Fruit fly (Drosophila melanogaster) whole organism, embryonic: ENCODE measurements around the gene CG12546.
A peak's percentile ranks its signal among the peaks of the same experiment; 100 is the strongest.

Experiments
- Adf1 ChIP-seq: fragments of 200-800 bp; sonication (Bioruptor generic); IDR thresholded peaks from 2 replicates; pipeline ENCODE4 v1.3.6; 2022; ENCODE audit warnings: missing biosample characterization, missing genetic modification characterization
- CG10543 ChIP-seq: fragments of 200-800 bp; sonication (Bioruptor generic); optimal IDR thresholded peaks from 3 replicates; lab custom pipeline; 2017; ENCODE audit warnings: missing biosample characterization, mild to moderate bottlenecking, missing genetic modification characterization, moderate library complexity
- CG13894 ChIP-seq: fragments of 200-800 bp; sonication (Bioruptor generic); optimal IDR thresholded peaks from 3 replicates; lab custom pipeline; 2018; ENCODE audit warnings: missing biosample characterization, mild to moderate bottlenecking, missing genetic modification characterization, moderate library complexity
- CG15011 ChIP-seq: fragments of 200-800 bp; sonication (Bioruptor generic); optimal IDR thresholded peaks from 3 replicates; lab custom pipeline; 2018; ENCODE audit warnings: missing biosample characterization, mild to moderate bottlenecking, missing genetic modification characterization
- CG16813 ChIP-seq: fragments of 200-800 bp; sonication (Bioruptor generic); IDR thresholded peaks from 3 replicates; pipeline ENCODE4 v1.3.6; 2022; ENCODE audit warnings: missing biosample characterization, missing genetic modification characterization; ENCODE audit not compliant: partially characterized antibody
- CG18476 ChIP-seq: fragments of 200-800 bp; sonication (Bioruptor generic); optimal IDR thresholded peaks from 2 replicates; lab custom pipeline; 2016; ENCODE audit warnings: missing biosample characterization, mild to moderate bottlenecking, missing genetic modification characterization
- CG4360 ChIP-seq: fragments of 200-800 bp; sonication (Bioruptor generic); IDR thresholded peaks from 2 replicates; pipeline ENCODE4 v1.3.6; 2022; ENCODE audit warnings: missing biosample characterization, missing genetic modification characterization
- CG4424 ChIP-seq: fragments of 200-800 bp; sonication (Bioruptor generic); optimal IDR thresholded peaks from 3 replicates; lab custom pipeline; 2016; ENCODE audit warnings: missing biosample characterization, missing genetic modification characterization
- CG4707 ChIP-seq: fragments of 200-800 bp; sonication (Bioruptor generic); optimal IDR thresholded peaks from 2 replicates; lab custom pipeline; 2018; ENCODE audit warnings: missing biosample characterization, mild to moderate bottlenecking, missing genetic modification characterization, moderate library complexity
- CG5245 ChIP-seq: fragments of 200-800 bp; sonication (Bioruptor generic); optimal IDR thresholded peaks from 3 replicates; lab custom pipeline; 2016; ENCODE audit warnings: missing biosample characterization, missing genetic modification characterization
- CG8388 ChIP-seq: fragments of 200-800 bp; sonication (Bioruptor generic); optimal IDR thresholded peaks from 2 replicates; lab custom pipeline; 2019; ENCODE audit warnings: missing biosample characterization, mild to moderate bottlenecking, missing genetic modification characterization, moderate library complexity
- CG9932 ChIP-seq: fragments of 200-800 bp; sonication (Bioruptor generic); IDR thresholded peaks from 2 replicates; pipeline ENCODE4 v1.3.6; 2022; ENCODE audit warnings: missing biosample characterization, missing genetic modification characterization
- CHES-1-like ChIP-seq: fragments of 200-800 bp; sonication (Bioruptor generic); optimal IDR thresholded peaks from 2 replicates; lab custom pipeline; 2016; ENCODE audit warnings: missing biosample characterization, missing genetic modification characterization
- D ChIP-seq, 2 experiments: fragments of 200-800 bp in 1 of 2; fragments of >200 bp in 1 of 2; sonication (Bioruptor generic) in 1 of 2; optimal IDR thresholded peaks; 2 replicates in 1 of 2; 3 replicates in 1 of 2; lab custom pipeline; 2017; ENCODE audit warnings: mild to moderate bottlenecking in 1 of 2, missing biosample characterization in 1 of 2, missing genetic modification characterization in 1 of 2, missing genetic modification reagents in 1 of 2
- Dref ChIP-seq: fragments of 200-800 bp; sonication (Bioruptor generic); IDR thresholded peaks from 2 replicates; pipeline ENCODE4 v1.3.6; 2022; ENCODE audit warnings: missing biosample characterization, missing genetic modification characterization
- Ets97D ChIP-seq: fragments of 200-800 bp; sonication (Bioruptor generic); optimal IDR thresholded peaks from 3 replicates; lab custom pipeline; 2016; ENCODE audit warnings: missing biosample characterization, missing genetic modification characterization
- Fer1 ChIP-seq: fragments of 200-800 bp; sonication (Bioruptor generic); optimal IDR thresholded peaks from 2 replicates; lab custom pipeline; 2017; ENCODE audit warnings: missing biosample characterization, mild to moderate bottlenecking, missing genetic modification characterization
- Kr ChIP-seq: fragments of 200-800 bp; sonication (Bioruptor generic); optimal IDR thresholded peaks from 2 replicates; lab custom pipeline; 2017; ENCODE audit warnings: missing biosample characterization, mild to moderate bottlenecking, missing genetic modification characterization
- Nf-YA ChIP-seq: fragments of 200-800 bp; sonication (Bioruptor generic); IDR thresholded peaks from 2 replicates; pipeline ENCODE4 v1.3.6; 2022; ENCODE audit warnings: missing biosample characterization, missing genetic modification characterization
- Rx ChIP-seq: fragments of 200-800 bp; sonication (Bioruptor generic); IDR thresholded peaks from 2 replicates; pipeline ENCODE4 v1.3.6; 2022; ENCODE audit warnings: missing biosample characterization, missing genetic modification characterization
- Six4 ChIP-seq: fragments of 200-800 bp; sonication (Bioruptor generic); optimal IDR thresholded peaks from 2 replicates; lab custom pipeline; 2016; ENCODE audit warnings: missing biosample characterization, missing genetic modification characterization
- Ssrp ChIP-seq: fragments of 200-800 bp; sonication (Bioruptor generic); optimal IDR thresholded peaks from 2 replicates; lab custom pipeline; 2018; ENCODE audit warnings: missing biosample characterization, mild to moderate bottlenecking, missing genetic modification characterization, moderate library complexity
- Tbp ChIP-seq: fragments of >200 bp; optimal IDR thresholded peaks from 2 replicates; lab custom pipeline; 2018; ENCODE audit warnings: missing biosample characterization, missing genetic modification characterization
- amos ChIP-seq: fragments of 200-800 bp; sonication (Bioruptor generic); IDR thresholded peaks from 2 replicates; pipeline ENCODE4 v1.3.6; 2022; ENCODE audit warnings: missing biosample characterization, missing genetic modification characterization; ENCODE audit not compliant: partially characterized antibody
- az2 ChIP-seq: fragments of 200-800 bp; sonication (Bioruptor generic); optimal IDR thresholded peaks from 3 replicates; lab custom pipeline; 2016; ENCODE audit warnings: missing biosample characterization, missing genetic modification characterization
- bab2 ChIP-seq: fragments of 200-800 bp; sonication (Bioruptor generic); optimal IDR thresholded peaks from 2 replicates; lab custom pipeline; 2016; ENCODE audit warnings: missing biosample characterization, missing genetic modification characterization
- bsh ChIP-seq, 2 experiments: fragments of 200-800 bp; sonication (Bioruptor generic); optimal IDR thresholded peaks; 2 replicates each; lab custom pipeline; 2017 to 2018; ENCODE audit warnings: mild to moderate bottlenecking in 2 of 2, missing biosample characterization in 2 of 2, missing genetic modification characterization in 2 of 2, moderate library complexity in 1 of 2
- cad ChIP-seq: fragments of >200 bp; optimal IDR thresholded peaks from 2 replicates; lab custom pipeline; 2017; ENCODE audit warnings: missing biosample characterization, missing genetic modification characterization
- chinmo ChIP-seq: fragments of 200-800 bp; sonication (Bioruptor generic); IDR thresholded peaks from 4 replicates; pipeline ENCODE4 v1.3.6; 2022; ENCODE audit warnings: missing biosample characterization, missing genetic modification characterization; ENCODE audit not compliant: partially characterized antibody
- emc ChIP-seq: fragments of 200-800 bp; sonication (Bioruptor generic); optimal IDR thresholded peaks from 2 replicates; lab custom pipeline; 2016; ENCODE audit warnings: missing biosample characterization, missing genetic modification characterization
- fd64A ChIP-seq: fragments of 200-800 bp; sonication (Bioruptor generic); optimal IDR thresholded peaks from 3 replicates; lab custom pipeline; 2018; ENCODE audit warnings: missing biosample characterization, mild to moderate bottlenecking, missing genetic modification characterization
- gfzf ChIP-seq: fragments of 200-800 bp; sonication (Bioruptor generic); optimal IDR thresholded peaks from 2 replicates; lab custom pipeline; 2016; ENCODE audit warnings: missing biosample characterization, mild to moderate bottlenecking, missing genetic modification characterization, moderate library complexity
- ken ChIP-seq: fragments of 200-800 bp; sonication (Bioruptor generic); IDR thresholded peaks from 3 replicates; pipeline ENCODE4 v1.3.6; 2022; ENCODE audit warnings: missing biosample characterization, missing genetic modification characterization
- kni ChIP-seq: fragments of 200-800 bp; sonication (Bioruptor generic); optimal IDR thresholded peaks from 3 replicates; lab custom pipeline; 2017; ENCODE audit warnings: mild to moderate bottlenecking, missing biosample characterization, missing genetic modification reagents, missing genetic modification characterization
- lab ChIP-seq: fragments of 200-800 bp; sonication (Bioruptor generic); optimal IDR thresholded peaks from 3 replicates; lab custom pipeline; 2017; ENCODE audit warnings: missing biosample characterization, missing genetic modification characterization, mild to moderate bottlenecking, moderate library complexity, missing genetic modification reagents
- lbe ChIP-seq: fragments of 200-800 bp; sonication (Bioruptor generic); optimal IDR thresholded peaks from 2 replicates; lab custom pipeline; 2016; ENCODE audit warnings: missing biosample characterization, mild to moderate bottlenecking, missing genetic modification characterization
- lmd ChIP-seq: fragments of 200-800 bp; sonication (Bioruptor generic); IDR thresholded peaks from 2 replicates; pipeline ENCODE4 v1.3.6; 2022; ENCODE audit warnings: missing biosample characterization, missing genetic modification characterization
- nerfin-2 ChIP-seq: fragments of 200-800 bp; sonication (Bioruptor generic); IDR thresholded peaks from 2 replicates; pipeline ENCODE4 v1.3.6; 2022; ENCODE audit warnings: missing biosample characterization, missing genetic modification characterization; ENCODE audit not compliant: partially characterized antibody
- oc ChIP-seq: fragments of 200-800 bp; sonication (Bioruptor generic); optimal IDR thresholded peaks from 2 replicates; lab custom pipeline; 2018; ENCODE audit warnings: missing biosample characterization, mild to moderate bottlenecking, missing genetic modification characterization, moderate library complexity
- pnt ChIP-seq: fragments of 200-800 bp; sonication (Bioruptor generic); optimal IDR thresholded peaks from 3 replicates; lab custom pipeline; 2016; ENCODE audit warnings: missing biosample characterization, missing genetic modification characterization
- row ChIP-seq: fragments of 200-800 bp; sonication (Bioruptor generic); IDR thresholded peaks from 3 replicates; pipeline ENCODE4 v1.3.6; 2022; ENCODE audit warnings: missing biosample characterization, missing genetic modification characterization
- stc ChIP-seq: fragments of 200-800 bp; sonication (Bioruptor generic); IDR thresholded peaks from 2 replicates; pipeline ENCODE4 v1.3.6; 2022; ENCODE audit warnings: missing biosample characterization, missing genetic modification characterization
- stwl ChIP-seq: fragments of 200-800 bp; sonication (Bioruptor generic); optimal IDR thresholded peaks from 3 replicates; lab custom pipeline; 2018; ENCODE audit warnings: missing biosample characterization, mild to moderate bottlenecking, missing genetic modification characterization, moderate library complexity
- twi ChIP-seq: fragments of 200-800 bp; optimal IDR thresholded peaks from 2 replicates; lab custom pipeline; 2019; ENCODE audit warnings: missing biosample characterization, mild to moderate bottlenecking, missing genetic modification characterization, moderate library complexity

CG12546 gene

dm6 chr3L:22733607-22734006 lies 40.0 kb upstream of the CG12546 start (continued):
- TF ChIP-seq az2 = no peak
- TF ChIP-seq emc (GFP tag; lab: Kevin White, UChicago) = no peak
- no peak for TF ChIP-seq nerfin-2 (GFP tag; lab: Robert Waterston, UW)
- no peak for TF ChIP-seq fd64A (GFP tag; lab: Kevin White, UChicago)
- no peak for TF ChIP-seq CG18476 (GFP tag; lab: Kevin White, UChicago)

- TF ChIP-seq stwl (no peak), Kr (no peak), CG16813 (GFP tag; lab: Robert Waterston, UW) (no peak), pnt (GFP tag; lab: Kevin White, UChicago) (no peak), lab (peak; percentile 41)
These were observed 37.8 kb upstream of the CG12546 start for dm6 chr3L:22731393-22731792.

dm6 chr3L:22729466-22729865 lies 35.9 kb upstream of the CG12546 start, which contains the start of gene CG32454:
Gene CG32454, plus strand, starts transcription at chr3L:22729766.
- TF ChIP-seq Ssrp (tag; lab: Kevin White, UChicago) = no peak
- TF ChIP-seq, all 482 proteins: peak for 0

dm6 chr3L:22727739-22728335 lies 34.2 kb upstream of the CG12546 start, which contains the start of the genes CG14450 and CG11367:
Gene CG14450, minus strand, starts transcription at chr3L:22727789.
Gene CG11367, plus strand, starts transcription at chr3L:22728111.
- TF ChIP-seq stc = peak; percentile 30; the same call in 1 of the 2 replicates
- TF ChIP-seq ken = no peak
- peak; percentile 47 for TF ChIP-seq CG13894
- TF ChIP-seq CG5245 (GFP tag; lab: Kevin White, UChicago) = no peak
- no peak for TF ChIP-seq bsh (GFP tag; optimal IDR thresholded peaks at IDR 0.05; lab: Kevin White, UChicago)
- TF ChIP-seq Dref (GFP tag; lab: Robert Waterston, UW) = peak; percentile 61
- no peak for TF ChIP-seq D (optimal IDR thresholded peaks at IDR 0.05; lab: Kevin White, UChicago)
- peak; percentile 21 for TF ChIP-seq D (GFP tag; optimal IDR thresholded peaks at IDR 0.05; lab: Kevin White, UChicago)
- no peak for TF ChIP-seq Tbp
- TF ChIP-seq CG4424 (GFP tag; lab: Kevin White, UChicago) = no peak
- peak; percentile 63 for TF ChIP-seq Adf1 (GFP tag; lab: Robert Waterston, UW)
- peak; percentile 93 for TF ChIP-seq row (GFP tag; lab: Robert Waterston, UW)
- peak; percentile 40; the same call in 1 of the 2 replicates for TF ChIP-seq CG9932 (GFP tag; lab: Robert Waterston, UW)
- TF ChIP-seq CG8388 (GFP tag; lab: Kevin White, UChicago) = no peak
- peak; percentile 54 for TF ChIP-seq Fer1 (GFP tag; lab: Kevin White, UChicago)
- TF ChIP-seq chinmo (GFP tag; lab: Robert Waterston, UW) = peak; percentile 36; the same call in 1 of the 4 replicates
- TF ChIP-seq cad (GFP tag; lab: Kevin White, UChicago) = peak; percentile 1
- peak; percentile 61 for TF ChIP-seq CG10543
- TF ChIP-seq CHES-1-like (GFP tag; lab: Kevin White, UChicago) = no peak
- peak; percentile 65 for TF ChIP-seq twi (tag; lab: Kevin White, UChicago)
- peak; percentile 13 for TF ChIP-seq Six4 (GFP tag; lab: Kevin White, UChicago)
- TF ChIP-seq Ets97D = no peak
- TF ChIP-seq Rx = no peak
- peak; percentile 49 for TF ChIP-seq amos
- peak; percentile 27; the same call in 1 of the 2 replicates for TF ChIP-seq CG4360 (GFP tag; lab: Robert Waterston, UW)
- no peak for TF ChIP-seq CG4707 (GFP tag; lab: Kevin White, UChicago)
- no peak for TF ChIP-seq lmd (GFP tag; lab: Robert Waterston, UW)
- peak; percentile 66 for TF ChIP-seq lbe (GFP tag; lab: Kevin White, UChicago)
- TF ChIP-seq kni (GFP tag; lab: Kevin White, UChicago) = peak; percentile 94
- TF ChIP-seq gfzf (GFP tag; lab: Kevin White, UChicago) = peak; percentile 71
- no peak for TF ChIP-seq oc (tag; lab: Kevin White, UChicago)
- no peak for TF ChIP-seq Nf-YA (GFP tag; lab: Robert Waterston, UW)
- no peak for TF ChIP-seq bab2 (GFP tag; lab: Kevin White, UChicago)
- TF ChIP-seq CG15011 (GFP tag; lab: Kevin White, UChicago) = no peak
